Worm (Caenorhabditis elegans): ENCODE results near the gene Y38A10A.2.

DNA sequence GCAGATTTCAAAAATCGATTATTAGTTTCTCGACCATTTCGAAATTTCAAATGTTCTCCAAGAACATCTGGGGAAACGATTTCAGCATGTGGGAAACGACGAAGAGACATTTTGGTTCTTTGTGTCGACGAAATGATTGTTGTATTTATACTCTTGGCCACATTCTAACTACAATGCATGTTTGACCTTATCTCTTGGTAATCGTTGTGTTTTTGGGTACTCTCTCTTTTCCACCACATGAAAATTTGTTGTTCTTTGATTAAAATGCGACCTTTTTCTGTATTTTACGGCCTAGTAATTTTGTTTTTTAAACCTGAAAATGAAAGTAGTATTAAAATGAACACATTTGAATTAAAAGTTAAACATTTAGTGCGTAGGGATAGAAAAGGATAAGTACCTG, 49.6 kb upstream of the Y38A10A.2 start, which contains the start of gene F17A9.5:
- TF ChIP-seq ces-1 (GFP tag; optimal IDR thresholded peaks at IDR 0.05): no peak
- no peak for TF ChIP-seq pag-3 (tag; optimal IDR thresholded peaks at IDR 0.05; ENCODE audit: borderline replicate concordance, insufficient read depth)
- TF ChIP-seq nhr-76 (tag; optimal IDR thresholded peaks at IDR 0.05): no peak
- no peak for TF ChIP-seq nhr-11 (tag; optimal IDR thresholded peaks at IDR 0.05)
- no peak for TF ChIP-seq snpc-4 (tag; optimal IDR thresholded peaks at IDR 0.05)
- TF ChIP-seq lsy-2 (tag; optimal IDR thresholded peaks at IDR 0.05): no peak
- no peak for TF ChIP-seq elt-3 (tag; optimal IDR thresholded peaks at IDR 0.05)
- no peak for TF ChIP-seq unc-130 (tag; optimal IDR thresholded peaks at IDR 0.05)
- no peak for TF ChIP-seq fkh-10 (GFP tag; optimal IDR thresholded peaks at IDR 0.05)
- no peak for TF ChIP-seq zag-1 (tag; optimal IDR thresholded peaks at IDR 0.05)

Data from whole organism, L1 larva.